Worm (Caenorhabditis elegans) whole organism, late embryonic: ENCODE data around the gene brf-1.
A peak's percentile ranks its signal among the peaks of the same experiment; 100 is the strongest.

Source experiments
- C08G9.2 ChIP-seq: sonication (generic microtip); optimal IDR thresholded peaks from 2 replicates; lab custom pipeline; 2016; ENCODE audit warnings: mild to moderate bottlenecking, missing genetic modification characterization, moderate library complexity, missing compliant biosample characterization
- C38D4.7 ChIP-seq: fragments of 200-800 bp; sonication (Bioruptor generic); optimal IDR thresholded peaks from 2 replicates; lab custom pipeline; 2018; ENCODE audit warnings: mild to moderate bottlenecking, missing genetic modification characterization, moderate library complexity, missing compliant biosample characterization
- F13H6.1 ChIP-seq: sonication (generic microtip); optimal IDR thresholded peaks from 2 replicates; lab custom pipeline; 2016; ENCODE audit warnings: missing genetic modification characterization, missing compliant biosample characterization
- K02D7.2 ChIP-seq: sonication (generic microtip); optimal IDR thresholded peaks from 2 replicates; lab custom pipeline; 2017; ENCODE audit warnings: mild to moderate bottlenecking, missing genetic modification characterization, missing compliant biosample characterization
- ahr-1 ChIP-seq: sonication (generic microtip); optimal IDR thresholded peaks from 2 replicates; lab custom pipeline; 2016; ENCODE audit warnings: missing genetic modification characterization, missing compliant biosample characterization
- ceh-18 ChIP-seq: sonication (generic microtip); optimal IDR thresholded peaks from 2 replicates; lab custom pipeline; 2016; ENCODE audit warnings: missing genetic modification characterization, missing compliant biosample characterization
- ceh-2 ChIP-seq: sonication (generic microtip); optimal IDR thresholded peaks from 2 replicates; lab custom pipeline; 2016; ENCODE audit warnings: missing genotype, missing genetic modification characterization, missing compliant biosample characterization
- ceh-24 ChIP-seq: sonication (generic microtip); optimal IDR thresholded peaks from 2 replicates; lab custom pipeline; 2016; ENCODE audit warnings: mild to moderate bottlenecking, missing genetic modification characterization, missing compliant biosample characterization
- ceh-30 ChIP-seq: fragments of 150-350 bp; optimal IDR thresholded peaks from 2 replicates; lab custom pipeline; 2014; ENCODE audit warnings: missing biosample characterization, missing genetic modification characterization
- ceh-34 ChIP-seq: sonication (generic microtip); optimal IDR thresholded peaks from 2 replicates; lab custom pipeline; 2016; ENCODE audit warnings: mild to moderate bottlenecking, missing genetic modification characterization, missing compliant biosample characterization
- ceh-45 ChIP-seq: fragments of 200-800 bp; sonication (Bioruptor generic); IDR thresholded peaks from 2 replicates; pipeline ENCODE4 v1.3.6; 2022; ENCODE audit warnings: missing genetic modification reagents, missing genetic modification characterization, missing compliant biosample characterization
- ceh-48 ChIP-seq: sonication (generic microtip); optimal IDR thresholded peaks from 2 replicates; lab custom pipeline; 2016; ENCODE audit warnings: missing genetic modification characterization, inconsistent platforms, missing compliant biosample characterization
- che-1 ChIP-seq: sonication (generic microtip); optimal IDR thresholded peaks from 2 replicates; lab custom pipeline; 2016; ENCODE audit warnings: mild to moderate bottlenecking, missing genetic modification characterization, missing compliant biosample characterization
- dmd-4 ChIP-seq: sonication (generic microtip); optimal IDR thresholded peaks from 2 replicates; lab custom pipeline; 2016; ENCODE audit warnings: borderline replicate concordance, missing genetic modification characterization, missing compliant biosample characterization
- elt-4 ChIP-seq: sonication (generic microtip); optimal IDR thresholded peaks from 2 replicates; lab custom pipeline; 2016; ENCODE audit warnings: missing genetic modification characterization, missing compliant biosample characterization
- ets-4 ChIP-seq: sonication (generic microtip); optimal IDR thresholded peaks from 2 replicates; lab custom pipeline; 2016; ENCODE audit warnings: missing genetic modification characterization, missing compliant biosample characterization
- eyg-1 ChIP-seq: sonication (generic microtip); optimal IDR thresholded peaks from 2 replicates; lab custom pipeline; 2016; ENCODE audit warnings: missing genotype, missing genetic modification characterization, missing compliant biosample characterization
- fkh-10 ChIP-seq: fragments of 150-350 bp; optimal IDR thresholded peaks from 2 replicates; lab custom pipeline; 2014; ENCODE audit warnings: missing biosample characterization, missing genetic modification reagents, missing genetic modification characterization
- fkh-6 ChIP-seq: sonication (generic microtip); optimal IDR thresholded peaks from 2 replicates; lab custom pipeline; 2016; ENCODE audit warnings: missing genetic modification characterization, missing compliant biosample characterization
- gmeb-2 ChIP-seq: sonication (generic microtip); optimal IDR thresholded peaks from 2 replicates; lab custom pipeline; 2016; ENCODE audit warnings: missing genetic modification characterization, inconsistent platforms, missing compliant biosample characterization
- hlh-13 ChIP-seq: fragments of 200-800 bp; sonication (Bioruptor generic); optimal IDR thresholded peaks from 2 replicates; lab custom pipeline; 2018; ENCODE audit warnings: mild to moderate bottlenecking, missing genetic modification characterization, missing compliant biosample characterization
- hlh-15 ChIP-seq: sonication (generic microtip); optimal IDR thresholded peaks from 2 replicates; lab custom pipeline; 2016; ENCODE audit warnings: missing genetic modification characterization, missing compliant biosample characterization
- hlh-30 ChIP-seq: sonication (generic microtip); optimal IDR thresholded peaks from 2 replicates; lab custom pipeline; 2017; ENCODE audit warnings: antibody characterized with exemption, missing genetic modification characterization, missing compliant biosample characterization; ENCODE audit not compliant: insufficient read depth
- hlh-6 ChIP-seq: sonication (generic microtip); optimal IDR thresholded peaks from 2 replicates; lab custom pipeline; 2016; ENCODE audit warnings: missing genotype, missing genetic modification characterization, missing compliant biosample characterization
- hlh-8 ChIP-seq: sonication (generic microtip); optimal IDR thresholded peaks from 2 replicates; lab custom pipeline; 2016; ENCODE audit warnings: missing genotype, missing genetic modification characterization, missing compliant biosample characterization
- lim-6 ChIP-seq: sonication (generic microtip); optimal IDR thresholded peaks from 2 replicates; lab custom pipeline; 2016; ENCODE audit warnings: missing genetic modification characterization, missing compliant biosample characterization
- mec-3 ChIP-seq: sonication (generic microtip); optimal IDR thresholded peaks from 2 replicates; lab custom pipeline; 2016; ENCODE audit warnings: borderline replicate concordance, missing genetic modification characterization, missing compliant biosample characterization
- nfya-1 ChIP-seq: sonication (generic microtip); optimal IDR thresholded peaks from 2 replicates; lab custom pipeline; 2017; ENCODE audit warnings: missing genetic modification characterization, mild to moderate bottlenecking, missing compliant biosample characterization, antibody characterized with exemption, moderate library complexity
- nhr-11 ChIP-seq: fragments of 150-350 bp; optimal IDR thresholded peaks from 2 replicates; lab custom pipeline; 2014; ENCODE audit warnings: missing biosample characterization, missing genetic modification characterization
- npax-4 ChIP-seq: sonication (generic microtip); optimal IDR thresholded peaks from 2 replicates; lab custom pipeline; 2016; ENCODE audit warnings: missing genetic modification characterization, missing compliant biosample characterization
- pat-9 ChIP-seq: fragments of 200-800 bp; sonication (Bioruptor generic); optimal IDR thresholded peaks from 2 replicates; lab custom pipeline; 2018; ENCODE audit warnings: mild to moderate bottlenecking, missing genetic modification characterization, moderate library complexity, missing compliant biosample characterization
- pha-2 ChIP-seq: sonication (generic microtip); optimal IDR thresholded peaks from 2 replicates; lab custom pipeline; 2017; ENCODE audit warnings: mild to moderate bottlenecking, missing genetic modification characterization, missing compliant biosample characterization
- pqm-1 ChIP-seq: sonication (generic microtip); optimal IDR thresholded peaks from 2 replicates; lab custom pipeline; 2016; ENCODE audit warnings: missing genetic modification characterization, missing compliant biosample characterization
- pros-1 ChIP-seq: fragments of 150-350 bp; optimal IDR thresholded peaks from 2 replicates; lab custom pipeline; 2014; ENCODE audit warnings: missing biosample characterization, missing genetic modification reagents, missing genetic modification characterization
- ref-2 ChIP-seq: sonication (generic microtip); optimal IDR thresholded peaks from 2 replicates; lab custom pipeline; 2016; ENCODE audit warnings: missing genetic modification characterization, missing compliant biosample characterization
- rnt-1 ChIP-seq: sonication (generic microtip); optimal IDR thresholded peaks from 2 replicates; lab custom pipeline; 2016; ENCODE audit warnings: missing genetic modification characterization, missing compliant biosample characterization
- sdc-2 ChIP-seq: sonication (generic microtip); optimal IDR thresholded peaks from 2 replicates; lab custom pipeline; 2016; ENCODE audit warnings: missing genotype, missing genetic modification characterization, missing compliant biosample characterization
- tbx-2 ChIP-seq: sonication (generic microtip); optimal IDR thresholded peaks from 2 replicates; lab custom pipeline; 2016; ENCODE audit warnings: missing genetic modification characterization, missing compliant biosample characterization
- tbx-7 ChIP-seq: sonication (generic microtip); optimal IDR thresholded peaks from 2 replicates; lab custom pipeline; 2016; ENCODE audit warnings: missing genotype, missing genetic modification characterization, missing compliant biosample characterization
- unc-55 ChIP-seq: sonication (generic microtip); optimal IDR thresholded peaks from 2 replicates; lab custom pipeline; 2017; ENCODE audit warnings: missing biosample characterization, missing genetic modification reagents, missing genetic modification characterization
- ztf-16 ChIP-seq: sonication (generic microtip); optimal IDR thresholded peaks from 2 replicates; lab custom pipeline; 2017; ENCODE audit warnings: missing genetic modification characterization, missing compliant biosample characterization

brf-1 gene

ce11 chrII:7280584-7280983 lies 25.1 kb upstream of the brf-1 start:
- TF ChIP-seq ceh-18 (tag; lab: Kevin White, UChicago) (no peak), C08G9.2 (tag; lab: Kevin White, UChicago) (no peak), npax-4 (tag; lab: Kevin White, UChicago) (no peak), hlh-15 (tag; lab: Kevin White, UChicago) (no peak), C38D4.7 (GFP tag; lab: Kevin White, UChicago) (no peak), hlh-8 (tag; lab: Kevin White, UChicago) (no peak), ceh-2 (no peak), pha-2 (tag; lab: Kevin White, UChicago) (no peak), ets-4 (tag; lab: Kevin White, UChicago) (no peak), fkh-10 (GFP tag; lab: Kevin White, UChicago) (no peak), tbx-7 (tag; lab: Kevin White, UChicago) (no peak), ceh-24 (no peak), ceh-45 (GFP tag; lab: Robert Waterston, UW) (no peak), ahr-1 (tag; lab: Kevin White, UChicago) (no peak), mec-3 (tag; lab: Kevin White, UChicago) (no peak), dmd-4 (no peak), pat-9 (tag; lab: Kevin White, UChicago) (no peak), pqm-1 (tag; lab: Kevin White, UChicago) (no peak), che-1 (tag; lab: Kevin White, UChicago) (no peak)

ce11 chrII:7283063-7283462 lies 22.6 kb upstream of the brf-1 start:
- TF ChIP-seq ztf-16 = no peak
- TF ChIP-seq nhr-11 (tag; lab: Kevin White, UChicago) = no peak
- TF ChIP-seq tbx-2 (tag; lab: Kevin White, UChicago) = no peak
- no peak for TF ChIP-seq ceh-48 (tag; lab: Kevin White, UChicago)
- no peak for TF ChIP-seq gmeb-2 (tag; lab: Kevin White, UChicago)
- no peak for TF ChIP-seq ceh-30 (tag; lab: Kevin White, UChicago)
- TF ChIP-seq hlh-13 (GFP tag; lab: Kevin White, UChicago) = no peak
- no peak for TF ChIP-seq ceh-18 (tag; lab: Kevin White, UChicago)
- no peak for TF ChIP-seq sdc-2 (tag; lab: Kevin White, UChicago)
- TF ChIP-seq dmd-4 = no peak
- no peak for TF ChIP-seq hlh-6
- TF ChIP-seq hlh-15 (tag; lab: Kevin White, UChicago) = no peak
- no peak for TF ChIP-seq pros-1 (tag; lab: Kevin White, UChicago)
- no peak for TF ChIP-seq elt-4
- no peak for TF ChIP-seq rnt-1 (tag; lab: Kevin White, UChicago)
- TF ChIP-seq ref-2 (tag; lab: Kevin White, UChicago) = no peak
- no peak for TF ChIP-seq nfya-1

- TF ChIP-seq F13H6.1 (tag; lab: Kevin White, UChicago) (no peak), unc-55 (peak; percentile 10), K02D7.2 (tag; lab: Kevin White, UChicago) (no peak), ceh-18 (tag; lab: Kevin White, UChicago) (no peak), C08G9.2 (tag; lab: Kevin White, UChicago) (no peak)
- TF ChIP-seq, all 69 proteins: peak for 1
Observed at ce11 chrII:7287140-7287539, 18.5 kb upstream of the brf-1 start.

- TF ChIP-seq ceh-34 (tag; lab: Kevin White, UChicago) (no peak), npax-4 (tag; lab: Kevin White, UChicago) (no peak), sdc-2 (tag; lab: Kevin White, UChicago) (no peak), nfya-1 (no peak), pros-1 (tag; lab: Kevin White, UChicago) (no peak), fkh-6 (tag; lab: Kevin White, UChicago) (no peak), eyg-1 (no peak), pat-9 (tag; lab: Kevin White, UChicago) (no peak), hlh-15 (tag; lab: Kevin White, UChicago) (no peak), lim-6 (tag; lab: Kevin White, UChicago) (no peak), ceh-2 (no peak), hlh-30 (no peak), hlh-6 (no peak), tbx-7 (tag; lab: Kevin White, UChicago) (no peak)
Observed at ce11 chrII:7287709-7288108, 17.9 kb upstream of the brf-1 start.
